Worm (Caenorhabditis elegans): Measurements from ENCODE around the gene glc-3.

- TF ChIP-seq flt-1 (GFP tag; IDR thresholded peaks at IDR 0.05) (no peak), T22C8.4 (GFP tag; IDR thresholded peaks at IDR 0.05) (no peak), klf-2 (GFP tag; conservative IDR thresholded peaks at IDR 0.05) (no peak), med-1 (GFP tag; optimal IDR thresholded peaks at IDR 0.05; ENCODE audit: insufficient read depth) (no peak), ref-1 (GFP tag; conservative IDR thresholded peaks at IDR 0.05) (no peak), tab-1 (GFP tag; IDR thresholded peaks at IDR 0.05) (no peak), ztf-29 (GFP tag; IDR thresholded peaks at IDR 0.05) (no peak), cog-1 (tag; optimal IDR thresholded peaks at IDR 0.05) (no peak), ztf-23 (GFP tag; IDR thresholded peaks at IDR 0.05) (no peak)
These were observed 25.7 kb downstream of the glc-3 start, which contains the start of gene rhr-1 for ce11 chrV:5427860-5428259.
